Fruit fly (Drosophila melanogaster): ENCODE data around the gene CG4860.

Gene CG4860

dm6 chr3R:12244468-12245060 lies 23.3 kb upstream of the CG4860 start (continued):
- no peak for TF ChIP-seq CG8290 (GFP tag; optimal IDR thresholded peaks at IDR 0.05)
- no peak for TF ChIP-seq CG8290 (tag; optimal IDR thresholded peaks at IDR 0.05)
- TF ChIP-seq tna (GFP tag; IDR thresholded peaks at IDR 0.05; ENCODE audit: partially characterized antibody): peak; percentile 27; the same call in 1 of the 2 replicates
- no peak for TF ChIP-seq MESR4 (GFP tag; optimal IDR thresholded peaks at IDR 0.05)
- no peak for TF ChIP-seq stwl (tag; optimal IDR thresholded peaks at IDR 0.05)
- no peak for TF ChIP-seq CG4707 (GFP tag; optimal IDR thresholded peaks at IDR 0.05)
- no peak for TF ChIP-seq cad (GFP tag; optimal IDR thresholded peaks at IDR 0.05)
- TF ChIP-seq CG13296 (GFP tag; optimal IDR thresholded peaks at IDR 0.05): no peak
- TF ChIP-seq az2 (GFP tag; optimal IDR thresholded peaks at IDR 0.05): no peak
- TF ChIP-seq Hr39 (optimal IDR thresholded peaks at IDR 0.05): no peak
- TF ChIP-seq CG18599 (GFP tag; optimal IDR thresholded peaks at IDR 0.05): no peak
- no peak for TF ChIP-seq CG18011 (GFP tag; optimal IDR thresholded peaks at IDR 0.05)
- TF ChIP-seq CG2129 (GFP tag; IDR thresholded peaks at IDR 0.05; ENCODE audit: partially characterized antibody): no peak
- TF ChIP-seq ash1 (GFP tag; optimal IDR thresholded peaks at IDR 0.05): no peak
- TF ChIP-seq CG34422 (GFP tag; IDR thresholded peaks at IDR 0.05): no peak
- 0 out of 2 replicates have a peak, but pooled peaks have one; percentile 14 for TF ChIP-seq sna (GFP tag; IDR thresholded peaks at IDR 0.05; ENCODE audit: partially characterized antibody)
- no peak for TF ChIP-seq Ravus (GFP tag; IDR thresholded peaks at IDR 0.05)
- no peak for TF ChIP-seq fru (optimal IDR thresholded peaks at IDR 0.05)
- no peak for TF ChIP-seq CG17186 (GFP tag; optimal IDR thresholded peaks at IDR 0.05)
- TF ChIP-seq Rfx (GFP tag; IDR thresholded peaks at IDR 0.05): 0 out of 2 replicates have a peak, but pooled peaks have one; percentile 9
- TF ChIP-seq CG18619 (GFP tag; optimal IDR thresholded peaks at IDR 0.05): no peak
- no peak for TF ChIP-seq CG10959 (GFP tag; IDR thresholded peaks at IDR 0.05)
- TF ChIP-seq MBD-R2 (GFP tag; IDR thresholded peaks at IDR 0.05): no peak
- no peak for TF ChIP-seq HmgZ (tag; optimal IDR thresholded peaks at IDR 0.05)
- TF ChIP-seq gt (GFP tag; IDR thresholded peaks at IDR 0.05): no peak
- TF ChIP-seq croc (GFP tag; conservative IDR thresholded peaks at IDR 0.05): no peak
- no peak for TF ChIP-seq org-1 (GFP tag; optimal IDR thresholded peaks at IDR 0.05)
- TF ChIP-seq CkIIα-i1 (GFP tag; IDR thresholded peaks at IDR 0.05): no peak
- peak; percentile 12 for TF ChIP-seq CG12071 (GFP tag; optimal IDR thresholded peaks at IDR 0.05)
- TF ChIP-seq z (GFP tag; IDR thresholded peaks at IDR 0.05): peak; percentile 99
- no peak for TF ChIP-seq CG16815 (GFP tag; optimal IDR thresholded peaks at IDR 0.05)
- TF ChIP-seq Ada2b (GFP tag; IDR thresholded peaks at IDR 0.05): no peak
- TF ChIP-seq nau (GFP tag; optimal IDR thresholded peaks at IDR 0.05): no peak
- TF ChIP-seq ara (GFP tag; IDR thresholded peaks at IDR 0.05): no peak
- no peak for TF ChIP-seq CG4820 (GFP tag; optimal IDR thresholded peaks at IDR 0.05)
- no peak for TF ChIP-seq CG6272 (GFP tag; IDR thresholded peaks at IDR 0.05)
- no peak for TF ChIP-seq CG11247 (GFP tag; IDR thresholded peaks at IDR 0.05)
- no peak for TF ChIP-seq ems (GFP tag; optimal IDR thresholded peaks at IDR 0.05)
- TF ChIP-seq phol (tag; optimal IDR thresholded peaks at IDR 0.05): no peak
- no peak for TF ChIP-seq ase (GFP tag; IDR thresholded peaks at IDR 0.05)
- TF ChIP-seq CG4424 (GFP tag; optimal IDR thresholded peaks at IDR 0.05): no peak
- TF ChIP-seq gem (tag; optimal IDR thresholded peaks at IDR 0.05): no peak
- no peak for TF ChIP-seq CG16779 (GFP tag; IDR thresholded peaks at IDR 0.05)
- TF ChIP-seq CG8359 (GFP tag; optimal IDR thresholded peaks at IDR 0.05; ENCODE audit: borderline replicate concordance): no peak
- TF ChIP-seq CG16813 (GFP tag; IDR thresholded peaks at IDR 0.05; ENCODE audit: partially characterized antibody): no peak
- no peak for TF ChIP-seq E2f2 (GFP tag; IDR thresholded peaks at IDR 0.05)
- TF ChIP-seq Nf-YB (GFP tag; optimal IDR thresholded peaks at IDR 0.05): peak; percentile 98
- TF ChIP-seq B-H2 (GFP tag; optimal IDR thresholded peaks at IDR 0.05): no peak
- no peak for TF ChIP-seq Fer3 (tag; optimal IDR thresholded peaks at IDR 0.05)
- no peak for TF ChIP-seq TFAM (GFP tag; optimal IDR thresholded peaks at IDR 0.05)
- no peak for TF ChIP-seq CG8944 (GFP tag; optimal IDR thresholded peaks at IDR 0.05)
- no peak for TF ChIP-seq CG10267 (tag; optimal IDR thresholded peaks at IDR 0.05)

Measured in whole organism, embryonic.